Fruit fly (Drosophila melanogaster) whole organism, prepupa: ENCODE measurements around the gene Larp4B.

Source experiments
- CG10631 ChIP-seq: fragments of 200-800 bp; sonication (Bioruptor generic); optimal IDR thresholded peaks from 2 replicates; lab custom pipeline; 2016; ENCODE audit warnings: missing biosample characterization, missing genetic modification characterization
- CG10669 ChIP-seq: fragments of 200-800 bp; sonication (Bioruptor generic); optimal IDR thresholded peaks from 3 replicates; lab custom pipeline; 2018; ENCODE audit warnings: missing biosample characterization, mild to moderate bottlenecking, missing genetic modification characterization, moderate library complexity
- CG11902 ChIP-seq: fragments of 200-800 bp; sonication (Bioruptor generic); optimal IDR thresholded peaks from 3 replicates; lab custom pipeline; 2016; ENCODE audit warnings: missing biosample characterization, missing genetic modification characterization
- CG1621 ChIP-seq: fragments of 200-800 bp; sonication (Bioruptor generic); optimal IDR thresholded peaks from 3 replicates; lab custom pipeline; 2018; ENCODE audit warnings: missing biosample characterization, mild to moderate bottlenecking, missing genetic modification characterization
- CG16779 ChIP-seq: fragments of 200-800 bp; sonication (Bioruptor generic); optimal IDR thresholded peaks from 3 replicates; lab custom pipeline; 2017; ENCODE audit warnings: missing biosample characterization, mild to moderate bottlenecking, missing genetic modification characterization
- CG3032 ChIP-seq: fragments of 200-800 bp; optimal IDR thresholded peaks from 2 replicates; lab custom pipeline; 2019; ENCODE audit warnings: missing biosample characterization, mild to moderate bottlenecking, missing genetic modification characterization, moderate library complexity
- CG31627 ChIP-seq: fragments of 200-800 bp; sonication (Bioruptor generic); optimal IDR thresholded peaks from 3 replicates; lab custom pipeline; 2016; ENCODE audit warnings: missing biosample characterization, missing genetic modification characterization
- CG34406 ChIP-seq: fragments of 200-800 bp; sonication (Bioruptor generic); optimal IDR thresholded peaks from 3 replicates; lab custom pipeline; 2016; ENCODE audit warnings: missing biosample characterization, missing genetic modification characterization
- CG3919 ChIP-seq: fragments of 200-800 bp; sonication (Bioruptor generic); optimal IDR thresholded peaks from 3 replicates; lab custom pipeline; 2016; ENCODE audit warnings: missing biosample characterization, missing genetic modification characterization
- CG4318 ChIP-seq: fragments of 200-800 bp; sonication (Bioruptor generic); optimal IDR thresholded peaks from 3 replicates; lab custom pipeline; 2017; ENCODE audit warnings: missing biosample characterization, mild to moderate bottlenecking, missing genetic modification characterization
- CG6163 ChIP-seq: fragments of 200-800 bp; sonication (Bioruptor generic); IDR thresholded peaks from 3 replicates; pipeline ENCODE4 v1.3.6; 2022; ENCODE audit warnings: missing biosample characterization, missing genetic modification characterization
- CG6276 ChIP-seq: fragments of 200-800 bp; sonication (Bioruptor generic); optimal IDR thresholded peaks from 2 replicates; lab custom pipeline; 2017; ENCODE audit warnings: missing biosample characterization, mild to moderate bottlenecking, missing genetic modification characterization
- CG6792 ChIP-seq: fragments of 200-800 bp; sonication (Bioruptor generic); optimal IDR thresholded peaks from 3 replicates; lab custom pipeline; 2016; ENCODE audit warnings: missing biosample characterization, missing genetic modification characterization
- CG6808 ChIP-seq: fragments of 200-800 bp; sonication (Bioruptor generic); optimal IDR thresholded peaks from 3 replicates; lab custom pipeline; 2017; ENCODE audit warnings: missing biosample characterization, missing genetic modification characterization, mild to moderate bottlenecking, moderate library complexity, missing genetic modification reagents
- CG6854 ChIP-seq: fragments of 200-800 bp; sonication (Bioruptor generic); optimal IDR thresholded peaks from 2 replicates; lab custom pipeline; 2017; ENCODE audit warnings: missing biosample characterization, mild to moderate bottlenecking, missing genetic modification characterization
- CG7368 ChIP-seq: fragments of 200-800 bp; sonication (Bioruptor generic); optimal IDR thresholded peaks from 3 replicates; lab custom pipeline; 2016; ENCODE audit warnings: missing biosample characterization, missing genetic modification characterization
- CG8119 ChIP-seq: fragments of 200-800 bp; sonication (Bioruptor generic); IDR thresholded peaks from 3 replicates; pipeline ENCODE4 v1.3.6; 2022; ENCODE audit warnings: missing biosample characterization, missing genetic modification characterization
- CG8319 ChIP-seq: fragments of 200-800 bp; sonication (Bioruptor generic); optimal IDR thresholded peaks from 3 replicates; lab custom pipeline; 2016; ENCODE audit warnings: missing biosample characterization, missing genetic modification characterization
- CG8632 ChIP-seq: fragments of 200-800 bp; sonication (Bioruptor generic); optimal IDR thresholded peaks from 3 replicates; lab custom pipeline; 2016; ENCODE audit warnings: missing biosample characterization, missing genetic modification characterization
- CG9139 ChIP-seq: fragments of 200-800 bp; sonication (Bioruptor generic); optimal IDR thresholded peaks from 3 replicates; lab custom pipeline; 2017; ENCODE audit warnings: missing biosample characterization, mild to moderate bottlenecking, missing genetic modification characterization
- Eip75B ChIP-seq: fragments of 200-800 bp; sonication (Bioruptor generic); optimal IDR thresholded peaks from 3 replicates; lab custom pipeline; 2016; ENCODE audit warnings: missing biosample characterization, missing genetic modification characterization
- Eip78C ChIP-seq: fragments of 200-800 bp; sonication (Bioruptor generic); peaks from one replicate; lab custom pipeline; 2016; ENCODE audit warnings: missing biosample characterization, missing genetic modification characterization
- Eip93F ChIP-seq: fragments of 200-800 bp; sonication (Bioruptor generic); optimal IDR thresholded peaks from 2 replicates; lab custom pipeline; 2016; ENCODE audit warnings: missing biosample characterization, mild to moderate bottlenecking, missing genetic modification characterization
- Ets21C ChIP-seq: fragments of 200-800 bp; sonication (Bioruptor generic); optimal IDR thresholded peaks from 3 replicates; lab custom pipeline; 2016; ENCODE audit warnings: missing biosample characterization, missing genetic modification characterization
- Gug ChIP-seq: fragments of 200-800 bp; sonication (Bioruptor generic); IDR thresholded peaks from 2 replicates; pipeline ENCODE4 v1.3.6; 2022; ENCODE audit warnings: missing biosample characterization, missing genetic modification characterization
- Hr39 ChIP-seq: fragments of 200-800 bp; sonication (Bioruptor generic); optimal IDR thresholded peaks from 2 replicates; lab custom pipeline; 2016; ENCODE audit warnings: missing biosample characterization, missing genetic modification characterization
- Hr4 ChIP-seq: fragments of 200-800 bp; sonication (Bioruptor generic); optimal IDR thresholded peaks from 3 replicates; lab custom pipeline; 2016; ENCODE audit warnings: missing biosample characterization, missing genetic modification characterization
- Lpt ChIP-seq: fragments of 200-800 bp; sonication (Bioruptor generic); optimal IDR thresholded peaks from 3 replicates; lab custom pipeline; 2016; ENCODE audit warnings: missing biosample characterization, missing genetic modification characterization
- Met ChIP-seq: fragments of 200-800 bp; sonication (Bioruptor generic); optimal IDR thresholded peaks from 3 replicates; lab custom pipeline; 2016; ENCODE audit warnings: missing biosample characterization, missing genetic modification characterization
- OdsH ChIP-seq: fragments of 200-800 bp; sonication (Bioruptor generic); optimal IDR thresholded peaks from 3 replicates; lab custom pipeline; 2016; ENCODE audit warnings: missing biosample characterization, missing genetic modification characterization
- Smox ChIP-seq: fragments of 200-800 bp; sonication (Bioruptor generic); optimal IDR thresholded peaks from 3 replicates; lab custom pipeline; 2016; ENCODE audit warnings: missing biosample characterization, missing genetic modification characterization
- Sox14 ChIP-seq: fragments of 200-800 bp; sonication (Bioruptor generic); optimal IDR thresholded peaks from 3 replicates; lab custom pipeline; 2016; ENCODE audit warnings: missing biosample characterization, missing genetic modification characterization
- Sox15 ChIP-seq: fragments of 200-800 bp; sonication (Bioruptor generic); optimal IDR thresholded peaks from 3 replicates; lab custom pipeline; 2016; ENCODE audit warnings: missing biosample characterization, missing genetic modification characterization
- acj6 ChIP-seq: fragments of 200-800 bp; sonication (Bioruptor generic); optimal IDR thresholded peaks from 3 replicates; lab custom pipeline; 2016; ENCODE audit warnings: missing biosample characterization, missing genetic modification characterization
- cyc ChIP-seq: fragments of 200-800 bp; sonication (Bioruptor generic); optimal IDR thresholded peaks from 3 replicates; lab custom pipeline; 2016; ENCODE audit warnings: missing biosample characterization, missing genetic modification characterization
- dsx ChIP-seq: fragments of 200-800 bp; optimal IDR thresholded peaks from 3 replicates; lab custom pipeline; 2019; ENCODE audit warnings: missing biosample characterization, mild to moderate bottlenecking, missing genetic modification characterization, moderate library complexity; ENCODE audit not compliant: poor library complexity, severe bottlenecking
- eg ChIP-seq: fragments of 200-800 bp; sonication (Bioruptor generic); IDR thresholded peaks from 3 replicates; pipeline ENCODE4 v1.3.6; 2022; ENCODE audit warnings: missing biosample characterization, missing genetic modification characterization
- esn ChIP-seq: fragments of 200-800 bp; sonication (Bioruptor generic); optimal IDR thresholded peaks from 2 replicates; lab custom pipeline; 2016; ENCODE audit warnings: missing biosample characterization, mild to moderate bottlenecking, missing genetic modification characterization, moderate library complexity
- fd59A ChIP-seq: fragments of 200-800 bp; sonication (Bioruptor generic); optimal IDR thresholded peaks from 2 replicates; lab custom pipeline; 2017; ENCODE audit warnings: missing biosample characterization, mild to moderate bottlenecking, missing genetic modification characterization, missing genetic modification reagents
- fd85E ChIP-seq: fragments of 200-800 bp; sonication (Bioruptor generic); optimal IDR thresholded peaks from 3 replicates; lab custom pipeline; 2016; ENCODE audit warnings: missing biosample characterization, missing genetic modification characterization
- lz ChIP-seq: fragments of 200-800 bp; sonication (Bioruptor generic); optimal IDR thresholded peaks from 3 replicates; lab custom pipeline; 2016; ENCODE audit warnings: missing biosample characterization, missing genetic modification characterization
- net ChIP-seq: fragments of 200-800 bp; sonication (Bioruptor generic); optimal IDR thresholded peaks from 3 replicates; lab custom pipeline; 2016; ENCODE audit warnings: missing biosample characterization, missing genetic modification characterization
- pdm3 ChIP-seq: fragments of 200-800 bp; sonication (Bioruptor generic); optimal IDR thresholded peaks from 3 replicates; lab custom pipeline; 2016; ENCODE audit warnings: missing biosample characterization, missing genetic modification characterization
- salr ChIP-seq, 2 experiments: fragments of 200-800 bp; sonication (Bioruptor generic); optimal IDR thresholded peaks; 3 replicates each; lab custom pipeline; 2016 to 2018; ENCODE audit warnings: missing biosample characterization in 2 of 2, missing genetic modification characterization in 2 of 2, mild to moderate bottlenecking in 1 of 2
- spab ChIP-seq: fragments of 200-800 bp; sonication (Bioruptor generic); optimal IDR thresholded peaks from 2 replicates; lab custom pipeline; 2017; ENCODE audit warnings: missing biosample characterization, mild to moderate bottlenecking, missing genetic modification characterization, missing genetic modification reagents
- ss ChIP-seq, 2 experiments: fragments of 200-800 bp; sonication (Bioruptor generic); optimal IDR thresholded peaks; 2 replicates in 1 of 2; 3 replicates in 1 of 2; lab custom pipeline; 2017 to 2018; ENCODE audit warnings: mild to moderate bottlenecking in 2 of 2, missing biosample characterization in 2 of 2, missing genetic modification characterization in 2 of 2, moderate library complexity in 1 of 2
- svp ChIP-seq: fragments of 200-800 bp; sonication (Bioruptor generic); peaks from one replicate; lab custom pipeline; 2016; ENCODE audit warnings: missing biosample characterization, missing genetic modification characterization

The Larp4B gene

DNA sequence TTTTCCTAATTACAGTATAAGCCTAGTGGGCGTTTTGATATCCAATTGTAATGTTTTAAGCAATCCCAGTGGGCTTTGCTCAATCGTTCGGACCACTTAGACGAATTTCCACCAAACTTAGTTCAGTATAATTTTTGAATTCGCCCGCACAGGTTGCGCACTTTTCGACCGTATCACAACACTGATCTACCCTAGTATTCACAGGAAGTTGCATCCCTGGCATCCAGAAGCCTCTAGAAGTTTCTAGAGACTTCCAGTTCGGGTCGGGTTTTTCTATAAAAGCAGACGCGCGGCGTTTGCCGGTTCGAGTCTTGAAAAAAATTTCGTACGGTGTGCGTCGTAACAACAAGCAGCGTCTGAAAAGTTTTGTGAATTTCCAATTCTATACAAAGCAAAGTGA is 31.7 kb upstream of the Larp4B start, which contains the start of gene Hsp83 (continued):
- TF ChIP-seq net (GFP tag; lab: Kevin White, UChicago) (peak; percentile 96), OdsH (GFP tag; lab: Kevin White, UChicago) (peak; percentile 84), CG31627 (peak; percentile 83), cyc (GFP tag; lab: Kevin White, UChicago) (peak; percentile 90), Eip78C (GFP tag; lab: Kevin White, UChicago) (peak; percentile 99), CG6808 (GFP tag; lab: Kevin White, UChicago) (peak; percentile 93), Ets21C (GFP tag; lab: Kevin White, UChicago) (peak; percentile 76), fd59A (GFP tag; lab: Kevin White, UChicago) (peak; percentile 85), Sox15 (GFP tag; lab: Kevin White, UChicago) (peak; percentile 18), Hr39 (GFP tag; lab: Kevin White, UChicago) (peak; percentile 75), CG8119 (GFP tag; lab: Robert Waterston, UW) (peak; percentile 82), CG10631 (GFP tag; lab: Kevin White, UChicago) (peak; percentile 77), Eip75B (GFP tag; lab: Kevin White, UChicago) (peak; percentile 95), salr (GFP tag; optimal IDR thresholded peaks at IDR 0.05; lab: Kevin White, UChicago) (peak; percentile 3 to 90), esn (GFP tag; lab: Kevin White, UChicago) (peak; percentile 97), CG6276 (GFP tag; lab: Kevin White, UChicago) (no peak), spab (GFP tag; lab: Kevin White, UChicago) (peak; percentile 79), acj6 (GFP tag; lab: Kevin White, UChicago) (peak; percentile 85), Hr4 (GFP tag; lab: Kevin White, UChicago) (peak; percentile 72)
- TF ChIP-seq, all 60 proteins: peak for 57

DNA sequence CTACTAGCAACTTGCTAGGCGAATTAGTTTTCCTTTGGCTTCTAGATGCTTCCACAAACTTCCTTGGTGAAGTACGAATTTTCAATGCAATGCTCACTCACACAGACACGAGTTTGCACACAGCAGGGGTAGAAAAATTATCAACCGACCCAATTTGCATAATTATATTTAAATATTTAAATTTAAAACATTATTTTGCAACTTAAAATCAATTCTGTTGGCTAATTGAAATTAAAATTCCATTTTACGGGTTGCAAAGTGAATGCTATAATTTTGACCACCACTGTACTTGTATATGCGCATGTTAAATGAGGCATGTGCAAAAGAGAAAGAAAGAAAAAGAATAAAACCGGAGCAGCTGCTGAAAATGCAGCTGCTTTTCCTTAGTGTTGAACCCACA is 30.6 kb upstream of the Larp4B start:
- TF ChIP-seq cyc (GFP tag; lab: Kevin White, UChicago) (peak; percentile 95), esn (GFP tag; lab: Kevin White, UChicago) (peak; percentile 98), CG6854 (GFP tag; lab: Kevin White, UChicago) (peak; percentile 74), Eip78C (GFP tag; lab: Kevin White, UChicago) (peak; percentile 98), Sox14 (peak; percentile 94), CG3919 (GFP tag; lab: Kevin White, UChicago) (peak; percentile 98), CG9139 (GFP tag; lab: Kevin White, UChicago) (peak; percentile 85), OdsH (GFP tag; lab: Kevin White, UChicago) (peak; percentile 98), Ets21C (GFP tag; lab: Kevin White, UChicago) (peak; percentile 82), Hr4 (GFP tag; lab: Kevin White, UChicago) (peak; percentile 96), CG16779 (tag; lab: Kevin White, UChicago) (peak; percentile 93), CG10669 (peak; percentile 96), CG6792 (GFP tag; lab: Kevin White, UChicago) (peak; percentile 95), CG3032 (tag; lab: Kevin White, UChicago) (peak; percentile 91), ss (GFP tag; optimal IDR thresholded peaks at IDR 0.05; lab: Kevin White, UChicago) (peak; percentile 69 to 83), Smox (peak; percentile 93), CG8319 (GFP tag; lab: Kevin White, UChicago) (peak; percentile 94), Eip93F (GFP tag; lab: Kevin White, UChicago) (peak; percentile 93), spab (GFP tag; lab: Kevin White, UChicago) (peak; percentile 86), CG11902 (peak; percentile 93), fd59A (GFP tag; lab: Kevin White, UChicago) (peak; percentile 80), Gug (GFP tag; lab: Robert Waterston, UW) (peak; percentile 98), CG8632 (GFP tag; lab: Kevin White, UChicago) (peak; percentile 97), CG6163 (GFP tag; lab: Robert Waterston, UW) (peak; percentile 99), pdm3 (GFP tag; lab: Kevin White, UChicago) (peak; percentile 97), CG31627 (peak; percentile 90), Eip75B (GFP tag; lab: Kevin White, UChicago) (peak; percentile 96), CG34406 (GFP tag; lab: Kevin White, UChicago) (peak; percentile 98), Hr39 (GFP tag; lab: Kevin White, UChicago) (peak; percentile 92), CG4318 (GFP tag; lab: Kevin White, UChicago) (peak; percentile 94), CG1621 (tag; lab: Kevin White, UChicago) (peak; percentile 92), CG10631 (GFP tag; lab: Kevin White, UChicago) (peak; percentile 98), svp (GFP tag; lab: Kevin White, UChicago) (peak; percentile 97), CG7368 (GFP tag; lab: Kevin White, UChicago) (peak; percentile 97), eg (peak; percentile 99), Met (GFP tag; lab: Kevin White, UChicago) (peak; percentile 97), CG8119 (GFP tag; lab: Robert Waterston, UW) (peak; percentile 98), fd85E (GFP tag; lab: Kevin White, UChicago) (peak; percentile 93), lz (peak; percentile 92), CG6808 (GFP tag; lab: Kevin White, UChicago) (peak; percentile 73), Lpt (peak; percentile 96), dsx (GFP tag; lab: Kevin White, UChicago) (peak; percentile 93)
